Worm (Caenorhabditis elegans) whole organism, mixed stage, embryonic: Measurements from ENCODE around the gene nhr-241.

Source experiments
- bed-3 ChIP-seq: fragments of 200-800 bp; sonication (Bioruptor generic); optimal IDR thresholded peaks from 3 replicates; lab custom pipeline; 2018; ENCODE audit warnings: mild to moderate bottlenecking, missing genetic modification characterization, moderate library complexity, missing compliant biosample characterization
- blmp-1 ChIP-seq: fragments of 150-350 bp; optimal IDR thresholded peaks from 2 replicates; lab custom pipeline; 2014; ENCODE audit warnings: missing biosample characterization, missing genetic modification characterization
- ceh-39 ChIP-seq: fragments of 150-350 bp; optimal IDR thresholded peaks from 2 replicates; lab custom pipeline; 2014; ENCODE audit warnings: missing biosample characterization, missing genetic modification characterization
- ceh-43 ChIP-seq: fragments of 200-800 bp; sonication (Bioruptor generic); optimal IDR thresholded peaks from 2 replicates; lab custom pipeline; 2018; ENCODE audit warnings: mild to moderate bottlenecking, missing genetic modification characterization, moderate library complexity, missing compliant biosample characterization
- ceh-83 ChIP-seq: fragments of 200-800 bp; sonication (Bioruptor generic); optimal IDR thresholded peaks from 2 replicates; lab custom pipeline; 2018; ENCODE audit warnings: mild to moderate bottlenecking, missing genetic modification characterization, missing compliant biosample characterization
- ces-1 ChIP-seq: fragments of 150-350 bp; optimal IDR thresholded peaks from 2 replicates; lab custom pipeline; 2014; ENCODE audit warnings: missing biosample characterization, missing genetic modification reagents, missing genetic modification characterization
- cnd-1 ChIP-seq: fragments of 200-800 bp; sonication (Bioruptor generic); optimal IDR thresholded peaks from 2 replicates; lab custom pipeline; 2018; ENCODE audit warnings: mild to moderate bottlenecking, missing genetic modification characterization, missing compliant biosample characterization
- drap-1 ChIP-seq: fragments of 200-800 bp; sonication (Bioruptor generic); optimal IDR thresholded peaks from 3 replicates; lab custom pipeline; 2018; ENCODE audit warnings: mild to moderate bottlenecking, missing genetic modification characterization, missing compliant biosample characterization
- elt-1 ChIP-seq: sonication (generic microtip); optimal IDR thresholded peaks from 2 replicates; lab custom pipeline; 2017; ENCODE audit warnings: missing genetic modification characterization, mild to moderate bottlenecking, missing compliant biosample characterization, antibody characterized with exemption, moderate library complexity, borderline replicate concordance; ENCODE audit not compliant: insufficient read depth
- flh-1 ChIP-seq: fragments of 200-800 bp; sonication (Bioruptor generic); optimal IDR thresholded peaks from 2 replicates; lab custom pipeline; 2018; ENCODE audit warnings: mild to moderate bottlenecking, missing genetic modification characterization, moderate library complexity, missing compliant biosample characterization
- hlh-1 ChIP-seq: fragments of 150-350 bp; optimal IDR thresholded peaks from 2 replicates; lab custom pipeline; 2014; ENCODE audit warnings: missing biosample characterization, missing genetic modification reagents, missing genetic modification characterization
- lin-32 ChIP-seq: fragments of 200-800 bp; sonication (Bioruptor generic); optimal IDR thresholded peaks from 2 replicates; lab custom pipeline; 2018; ENCODE audit warnings: mild to moderate bottlenecking, missing genetic modification characterization, missing compliant biosample characterization
- lsy-2 ChIP-seq: fragments of 150-350 bp; optimal IDR thresholded peaks from 2 replicates; lab custom pipeline; 2014; ENCODE audit warnings: missing biosample characterization, missing genetic modification characterization
- mab-5 ChIP-seq: fragments of 150-350 bp; optimal IDR thresholded peaks from 2 replicates; lab custom pipeline; 2014; ENCODE audit warnings: missing biosample characterization, missing genetic modification characterization
- mep-1 ChIP-seq: fragments of 150-350 bp; optimal IDR thresholded peaks from 2 replicates; lab custom pipeline; 2017; ENCODE audit warnings: missing biosample characterization, missing genetic modification reagents, missing genetic modification characterization, inconsistent platforms
- mls-2 ChIP-seq: sonication (generic microtip); optimal IDR thresholded peaks from 2 replicates; lab custom pipeline; 2016; ENCODE audit warnings: mild to moderate bottlenecking, missing genetic modification characterization, moderate library complexity, missing compliant biosample characterization
- nhr-12 ChIP-seq: fragments of 150-350 bp; optimal IDR thresholded peaks from 2 replicates; lab custom pipeline; 2014; ENCODE audit warnings: missing biosample characterization, missing genetic modification characterization
- nhr-2 ChIP-seq: fragments of 150-350 bp; optimal IDR thresholded peaks from 2 replicates; lab custom pipeline; 2014; ENCODE audit warnings: missing biosample characterization, missing genetic modification characterization
- nhr-237 ChIP-seq: fragments of 150-350 bp; optimal IDR thresholded peaks from 2 replicates; lab custom pipeline; 2014; ENCODE audit warnings: missing biosample characterization, missing genetic modification characterization
- nhr-28 ChIP-seq: fragments of 150-350 bp; optimal IDR thresholded peaks from 2 replicates; lab custom pipeline; 2014; ENCODE audit warnings: missing biosample characterization, missing genetic modification characterization
- nhr-76 ChIP-seq: sonication (generic microtip); optimal IDR thresholded peaks from 2 replicates; lab custom pipeline; 2017; ENCODE audit warnings: missing biosample characterization, missing genetic modification characterization
- pha-4 ChIP-seq: fragments of 150-350 bp; optimal IDR thresholded peaks from 2 replicates; lab custom pipeline; 2018; ENCODE audit warnings: missing biosample characterization, missing genetic modification reagents, missing genetic modification characterization
- sem-2 ChIP-seq: fragments of 200-800 bp; sonication (Bioruptor generic); optimal IDR thresholded peaks from 2 replicates; lab custom pipeline; 2018; ENCODE audit warnings: mild to moderate bottlenecking, missing genetic modification characterization, missing compliant biosample characterization
- snpc-4 ChIP-seq: fragments of 150-350 bp; optimal IDR thresholded peaks from 2 replicates; lab custom pipeline; 2014; ENCODE audit warnings: missing biosample characterization, missing genetic modification characterization
- sptf-1 ChIP-seq: sonication (generic microtip); optimal IDR thresholded peaks from 2 replicates; lab custom pipeline; 2017; ENCODE audit warnings: mild to moderate bottlenecking, missing genetic modification characterization, moderate library complexity, missing compliant biosample characterization
- tbx-8 ChIP-seq: fragments of 200-800 bp; sonication (Bioruptor generic); optimal IDR thresholded peaks from 2 replicates; lab custom pipeline; 2018; ENCODE audit warnings: mild to moderate bottlenecking, missing genetic modification characterization, moderate library complexity, missing compliant biosample characterization
- unc-39 ChIP-seq: fragments of 150-350 bp; optimal IDR thresholded peaks from 2 replicates; lab custom pipeline; 2014; ENCODE audit warnings: missing biosample characterization, missing genetic modification characterization
- unc-62 ChIP-seq: fragments of 150-350 bp; optimal IDR thresholded peaks from 2 replicates; lab custom pipeline; 2014; ENCODE audit warnings: missing biosample characterization, missing genetic modification reagents, missing genetic modification characterization
- zip-8 ChIP-seq: fragments of 150-350 bp; optimal IDR thresholded peaks from 2 replicates; lab custom pipeline; 2014; ENCODE audit warnings: missing biosample characterization, missing genetic modification characterization
- ztf-11 ChIP-seq: fragments of 150-350 bp; optimal IDR thresholded peaks from 2 replicates; lab custom pipeline; 2014; ENCODE audit warnings: missing biosample characterization, missing genetic modification characterization

Gene nhr-241

ce11 chrV:18737646-18738045 lies 38.4 kb downstream of the nhr-241 start:
- no peak for TF ChIP-seq tbx-8 (GFP tag; lab: Kevin White, UChicago)
- TF ChIP-seq mep-1 (tag; lab: Kevin White, UChicago): no peak
- TF ChIP-seq pha-4 (tag; lab: Kevin White, UChicago): no peak
- no peak for TF ChIP-seq sptf-1 (tag; lab: Kevin White, UChicago)
- no peak for TF ChIP-seq flh-1
- no peak for TF ChIP-seq nhr-76 (tag; lab: Kevin White, UChicago)
- TF ChIP-seq ceh-83 (GFP tag; lab: Kevin White, UChicago): no peak
- TF ChIP-seq unc-39 (tag; lab: Kevin White, UChicago): no peak
- TF ChIP-seq nhr-237 (tag; lab: Kevin White, UChicago): no peak
- no peak for TF ChIP-seq snpc-4 (tag; lab: Kevin White, UChicago)
- TF ChIP-seq blmp-1 (tag; lab: Kevin White, UChicago): no peak
- no peak for TF ChIP-seq nhr-2 (tag; lab: Kevin White, UChicago)

ce11 chrV:18742108-18742507 lies 42.9 kb downstream of the nhr-241 start, which contains the start of gene clec-250:
TSS of gene clec-250 (minus strand) at chrV:18742208.
- TF ChIP-seq nhr-237 (tag; lab: Kevin White, UChicago): no peak
- no peak for TF ChIP-seq elt-1 (tag; lab: Kevin White, UChicago)
- no peak for TF ChIP-seq lsy-2 (tag; lab: Kevin White, UChicago)
- TF ChIP-seq ceh-83 (GFP tag; lab: Kevin White, UChicago): no peak
- no peak for TF ChIP-seq ztf-11 (tag; lab: Kevin White, UChicago)
- TF ChIP-seq blmp-1 (tag; lab: Kevin White, UChicago): no peak
- no peak for TF ChIP-seq ces-1 (GFP tag; lab: Kevin White, UChicago)
- TF ChIP-seq nhr-12 (tag; lab: Kevin White, UChicago): no peak

ce11 chrV:18746937-18747660 lies 47.8 kb downstream of the nhr-241 start, which contains the start of gene clec-251:
TSS of gene clec-251 (minus strand) at chrV:18746987.
- TF ChIP-seq nhr-2 (tag; lab: Kevin White, UChicago) (no peak), ztf-11 (tag; lab: Kevin White, UChicago) (no peak), nhr-76 (tag; lab: Kevin White, UChicago) (no peak), lsy-2 (tag; lab: Kevin White, UChicago) (no peak), mls-2 (no peak)

- TF ChIP-seq hlh-1 (no peak), ces-1 (GFP tag; lab: Kevin White, UChicago) (no peak), mep-1 (tag; lab: Kevin White, UChicago) (no peak), mls-2 (no peak), nhr-76 (tag; lab: Kevin White, UChicago) (no peak), lsy-2 (tag; lab: Kevin White, UChicago) (no peak), bed-3 (GFP tag; lab: Kevin White, UChicago) (no peak), mab-5 (tag; lab: Kevin White, UChicago) (no peak), sem-2 (no peak), tbx-8 (GFP tag; lab: Kevin White, UChicago) (no peak), drap-1 (GFP tag; lab: Kevin White, UChicago) (no peak), ztf-11 (tag; lab: Kevin White, UChicago) (no peak), ceh-43 (GFP tag; lab: Kevin White, UChicago) (no peak), zip-8 (tag; lab: Kevin White, UChicago) (no peak), blmp-1 (tag; lab: Kevin White, UChicago) (no peak)
These were observed 49.5 kb downstream of the nhr-241 start, which contains the start of gene clec-252 for ce11 chrV:18748726-18749125. TSS of gene clec-252 (minus strand) at chrV:18748826.

ce11 chrV:18750445-18750844 lies 51.2 kb downstream of the nhr-241 start, which contains the start of the genes F11D11.21 and F11D11.12:
TSS of gene F11D11.21 (minus strand) at chrV:18750545.
TSS of gene F11D11.12 (minus strand) at chrV:18750682.
- TF ChIP-seq blmp-1 (tag; lab: Kevin White, UChicago) (no peak), tbx-8 (GFP tag; lab: Kevin White, UChicago) (no peak), nhr-12 (tag; lab: Kevin White, UChicago) (no peak), zip-8 (tag; lab: Kevin White, UChicago) (no peak), ceh-43 (GFP tag; lab: Kevin White, UChicago) (no peak), ceh-39 (tag; lab: Kevin White, UChicago) (no peak), unc-62 (GFP tag; lab: Kevin White, UChicago) (no peak), cnd-1 (tag; lab: Kevin White, UChicago) (no peak), pha-4 (tag; lab: Kevin White, UChicago) (no peak), mab-5 (tag; lab: Kevin White, UChicago) (no peak), nhr-28 (tag; lab: Kevin White, UChicago) (no peak), unc-39 (tag; lab: Kevin White, UChicago) (no peak), sem-2 (no peak), ztf-11 (tag; lab: Kevin White, UChicago) (no peak), mep-1 (tag; lab: Kevin White, UChicago) (no peak), ces-1 (GFP tag; lab: Kevin White, UChicago) (no peak), lin-32 (no peak), bed-3 (GFP tag; lab: Kevin White, UChicago) (no peak), nhr-76 (tag; lab: Kevin White, UChicago) (no peak), lsy-2 (tag; lab: Kevin White, UChicago) (no peak)
